Fruit fly (Drosophila melanogaster) whole organism: ENCODE data around the gene CG15431.

Source experiments
- CG8478 ChIP-seq: fragments of >200 bp; optimal IDR thresholded peaks from 2 replicates; lab custom pipeline; 2018; ENCODE audit warnings: inconsistent platforms
- Dll ChIP-seq: fragments of >200 bp; optimal IDR thresholded peaks from 2 replicates; lab custom pipeline; 2017
- EcR ChIP-seq, 2 experiments: fragments of >200 bp; optimal IDR thresholded peaks; 2 replicates each; lab custom pipeline; 2017; ENCODE audit warnings: missing biosample characterization in 2 of 2, missing genetic modification characterization in 2 of 2, missing genetic modification reagents in 2 of 2
- pan ChIP-seq: fragments of >200 bp; optimal IDR thresholded peaks from 2 replicates; lab custom pipeline; 2017
- psq ChIP-seq: fragments of >200 bp; optimal IDR thresholded peaks from 2 replicates; lab custom pipeline; 2017
- usp ChIP-seq: fragments of >200 bp; optimal IDR thresholded peaks from 2 replicates; lab custom pipeline; 2017; ENCODE audit warnings: missing biosample characterization, missing genetic modification characterization, mixed read lengths

The CG15431 gene

dm6 chr2L:4361438-4361975, 79.6 kb downstream of the CG15431 start, which contains the start of gene Traf4:
TSS of gene Traf4 (plus strand) at chr2L:4361925.
- TF ChIP-seq CG8478 (lab: Kevin White, UChicago) (no peak), pan (lab: Kevin White, UChicago) (no peak), usp (no peak), Dll (no peak), EcR (GFP tag; optimal IDR thresholded peaks at IDR 0.05; lab: Kevin White, UChicago) (no peak), psq (lab: Kevin White, UChicago) (no peak)

dm6 chr2L:4360882-4361281, 80.2 kb downstream of the CG15431 start:
- TF ChIP-seq usp (no peak), pan (lab: Kevin White, UChicago) (no peak), EcR (GFP tag; optimal IDR thresholded peaks at IDR 0.05; lab: Kevin White, UChicago) (peak in 1 of 2 experiments; percentile 45)

dm6 chr2L:4359156-4359555, 81.9 kb downstream of the CG15431 start:
- TF ChIP-seq EcR (GFP tag; optimal IDR thresholded peaks at IDR 0.05; lab: Kevin White, UChicago) (no peak), psq (lab: Kevin White, UChicago) (no peak), pan (lab: Kevin White, UChicago) (no peak), Dll (no peak), usp (no peak), CG8478 (lab: Kevin White, UChicago) (no peak)

dm6 chr2L:4355066-4355465, 86.0 kb downstream of the CG15431 start:
- no peak for TF ChIP-seq Dll
- TF ChIP-seq EcR (GFP tag; optimal IDR thresholded peaks at IDR 0.05; lab: Kevin White, UChicago): peak in 1 of 2 experiments; percentile 90
